Worm (Caenorhabditis elegans) whole organism, young adult: ENCODE measurements around the gene ent-1.

Source experiments
- F23B12.7 ChIP-seq: sonication (generic microtip); optimal IDR thresholded peaks from 2 replicates; lab custom pipeline; 2017; ENCODE audit warnings: missing genetic modification characterization, mild to moderate bottlenecking, missing compliant biosample characterization, antibody characterized with exemption, moderate library complexity; ENCODE audit not compliant: insufficient read depth
- F55B11.4 ChIP-seq: sonication (generic microtip); optimal IDR thresholded peaks from 2 replicates; lab custom pipeline; 2016; ENCODE audit warnings: missing compliant biosample characterization, missing genetic modification characterization, borderline replicate concordance; ENCODE audit not compliant: insufficient read depth
- K12H6.12 ChIP-seq: fragments of 200-800 bp; sonication (Bioruptor generic); optimal IDR thresholded peaks from 2 replicates; lab custom pipeline; 2018; ENCODE audit warnings: mild to moderate bottlenecking, missing genetic modification characterization, missing compliant biosample characterization
- Y53G8AR.9 ChIP-seq: fragments of 200-800 bp; sonication (Bioruptor generic); conservative IDR thresholded peaks from 2 replicates; pipeline ENCODE4 v1.3.6; 2022; ENCODE audit warnings: missing genetic modification reagents, missing genetic modification characterization, missing compliant biosample characterization
- Y67H2A.10 ChIP-seq: fragments of 200-800 bp; sonication (Bioruptor generic); conservative IDR thresholded peaks from 2 replicates; pipeline ENCODE4 v1.3.6; 2022; ENCODE audit warnings: missing genetic modification reagents, missing genetic modification characterization, missing compliant biosample characterization
- Y95B8A.8 ChIP-seq: fragments of 200-800 bp; sonication (Bioruptor generic); IDR thresholded peaks from 2 replicates; pipeline ENCODE4 v1.3.6; 2022; ENCODE audit warnings: missing genetic modification reagents, missing genetic modification characterization, missing compliant biosample characterization
- ZK185.1 ChIP-seq: sonication (generic microtip); optimal IDR thresholded peaks from 2 replicates; lab custom pipeline; 2016; ENCODE audit warnings: mild to moderate bottlenecking, missing genetic modification characterization, missing compliant biosample characterization; ENCODE audit not compliant: poor library complexity, severe bottlenecking
- ama-1 ChIP-seq, 3 experiments: fragments of 150-350 bp in 1 of 3; sonication (generic microtip) in 2 of 3; optimal IDR thresholded peaks; 2 replicates each; lab custom pipeline; 2014 to 2018; ENCODE audit warnings: missing biosample characterization in 2 of 3, missing genetic modification characterization in 2 of 3, missing genetic modification reagents in 2 of 3
- bed-2 ChIP-seq: fragments of 200-800 bp; sonication (Bioruptor generic); IDR thresholded peaks from 2 replicates; pipeline ENCODE4 v1.3.6; 2022; ENCODE audit warnings: missing genetic modification reagents, missing genetic modification characterization, missing compliant biosample characterization
- cebp-1 ChIP-seq, 2 experiments: fragments of 200-800 bp in 1 of 2; sonication (Bioruptor generic) in 1 of 2; sonication (generic microtip) in 1 of 2; IDR thresholded peaks in 1 of 2; optimal IDR thresholded peaks in 1 of 2; 2 replicates each; pipeline versions ENCODE4 v1.3.6 to Lab custom; 2017 to 2022; ENCODE audit warnings: missing compliant biosample characterization in 2 of 2, missing genetic modification characterization in 2 of 2, mild to moderate bottlenecking in 1 of 2, missing genetic modification reagents in 1 of 2, moderate library complexity in 1 of 2
- ceh-100 ChIP-seq: fragments of 200-800 bp; sonication (Bioruptor generic); IDR thresholded peaks from 2 replicates; pipeline ENCODE4 v1.3.6; 2022; ENCODE audit warnings: missing genetic modification reagents, missing genetic modification characterization, missing compliant biosample characterization
- ceh-40 ChIP-seq: fragments of 200-800 bp; sonication (Bioruptor generic); IDR thresholded peaks from 2 replicates; pipeline ENCODE4 v1.3.6; 2022; ENCODE audit warnings: missing genetic modification characterization, missing compliant biosample characterization
- ceh-58 ChIP-seq: fragments of 200-800 bp; sonication (Bioruptor generic); IDR thresholded peaks from 2 replicates; pipeline ENCODE4 v1.3.6; 2022; ENCODE audit warnings: missing genetic modification characterization, missing compliant biosample characterization
- egl-18 ChIP-seq: fragments of 200-800 bp; sonication (Bioruptor generic); IDR thresholded peaks from 2 replicates; pipeline ENCODE4 v1.3.6; 2022; ENCODE audit warnings: missing genetic modification reagents, missing genetic modification characterization, missing compliant biosample characterization
- madf-10 ChIP-seq: sonication (generic microtip); optimal IDR thresholded peaks from 2 replicates; lab custom pipeline; 2016; ENCODE audit warnings: mild to moderate bottlenecking, missing genetic modification characterization, missing compliant biosample characterization
- madf-6 ChIP-seq: fragments of 200-800 bp; sonication (Bioruptor generic); IDR thresholded peaks from 2 replicates; pipeline ENCODE4 v1.3.6; 2022; ENCODE audit warnings: missing genetic modification reagents, missing genetic modification characterization, missing compliant biosample characterization
- madf-8 ChIP-seq: fragments of 200-800 bp; sonication (Bioruptor generic); conservative IDR thresholded peaks from 2 replicates; pipeline ENCODE4 v1.3.6; 2022; ENCODE audit warnings: missing genetic modification reagents, missing genetic modification characterization, missing compliant biosample characterization
- mcd-1 ChIP-seq: fragments of 200-800 bp; sonication (Bioruptor generic); IDR thresholded peaks from 2 replicates; pipeline ENCODE4 v1.3.6; 2022; ENCODE audit warnings: missing genetic modification reagents, missing genetic modification characterization, missing compliant biosample characterization
- mel-28 ChIP-seq: sonication (generic microtip); optimal IDR thresholded peaks from 2 replicates; lab custom pipeline; 2016; ENCODE audit warnings: borderline replicate concordance, mild to moderate bottlenecking, missing genetic modification characterization, missing compliant biosample characterization
- mxl-1 ChIP-seq: sonication (generic microtip); optimal IDR thresholded peaks from 2 replicates; lab custom pipeline; 2016; ENCODE audit warnings: missing genetic modification characterization, missing compliant biosample characterization
- nfya-1 ChIP-seq: sonication (generic microtip); optimal IDR thresholded peaks from 2 replicates; lab custom pipeline; 2017; ENCODE audit warnings: antibody characterized with exemption, missing compliant biosample characterization, missing genetic modification characterization, borderline replicate concordance; ENCODE audit not compliant: insufficient read depth
- nhr-120 ChIP-seq: fragments of 200-800 bp; sonication (Bioruptor generic); IDR thresholded peaks from 2 replicates; pipeline ENCODE4 v1.3.6; 2022; ENCODE audit warnings: missing genetic modification characterization, missing compliant biosample characterization
- nhr-179 ChIP-seq: sonication (generic microtip); optimal IDR thresholded peaks from 2 replicates; lab custom pipeline; 2016; ENCODE audit warnings: mild to moderate bottlenecking, missing genetic modification characterization, missing compliant biosample characterization
- nhr-80 ChIP-seq: sonication (generic microtip); optimal IDR thresholded peaks from 2 replicates; lab custom pipeline; 2016; ENCODE audit warnings: missing genetic modification characterization, missing compliant biosample characterization
- pha-4 ChIP-seq: fragments of 150-350 bp; sonication (generic microtip); optimal IDR thresholded peaks from 2 replicates; lab custom pipeline; 2014; ENCODE audit warnings: missing biosample characterization, missing genetic modification reagents, missing genetic modification characterization
- rec-8 ChIP-seq, 2 experiments: sonication (generic microtip); optimal IDR thresholded peaks; 2 replicates each; lab custom pipeline; 2016; ENCODE audit warnings: mild to moderate bottlenecking in 2 of 2, missing genetic modification characterization in 2 of 2, missing genetic modification reagents in 2 of 2, missing genotype in 2 of 2, missing biosample characterization in 1 of 2, missing compliant biosample characterization in 1 of 2, moderate library complexity in 1 of 2
- repo-1 ChIP-seq: sonication (generic microtip); optimal IDR thresholded peaks from 2 replicates; lab custom pipeline; 2017; ENCODE audit warnings: mild to moderate bottlenecking, missing genetic modification characterization, missing compliant biosample characterization
- rpc-1 ChIP-seq, 2 experiments: fragments of 150-350 bp in 1 of 2; sonication (generic microtip) in 1 of 2; optimal IDR thresholded peaks; 2 replicates each; lab custom pipeline; 2014 to 2018; ENCODE audit warnings: missing biosample characterization in 1 of 2, missing genetic modification characterization in 1 of 2, missing genetic modification reagents in 1 of 2, missing genotype in 1 of 2
- sdz-38 ChIP-seq: sonication (generic microtip); optimal IDR thresholded peaks from 2 replicates; lab custom pipeline; 2016; ENCODE audit warnings: missing genotype, missing genetic modification characterization, missing compliant biosample characterization
- snpc-4 ChIP-seq, 5 experiments: fragments of 150-350 bp in 1 of 5; sonication (generic microtip) in 4 of 5; optimal IDR thresholded peaks; 2 replicates each; lab custom pipeline; 2014 to 2018; ENCODE audit warnings: missing genetic modification characterization in 5 of 5, missing biosample characterization in 3 of 5, antibody characterized with exemption in 2 of 5, mild to moderate bottlenecking in 2 of 5, missing compliant biosample characterization in 2 of 5, missing genotype in 2 of 5, moderate library complexity in 2 of 5, missing genetic modification reagents in 1 of 5
- somi-1 ChIP-seq: fragments of 200-800 bp; sonication (Bioruptor generic); optimal IDR thresholded peaks from 2 replicates; lab custom pipeline; 2018; ENCODE audit warnings: mild to moderate bottlenecking, missing genetic modification characterization, missing compliant biosample characterization
- ztf-26 ChIP-seq: sonication (generic microtip); optimal IDR thresholded peaks from 2 replicates; lab custom pipeline; 2017; ENCODE audit warnings: missing genetic modification characterization, missing compliant biosample characterization
- ztf-3 ChIP-seq: fragments of 200-800 bp; sonication (Bioruptor generic); optimal IDR thresholded peaks from 2 replicates; lab custom pipeline; 2018; ENCODE audit warnings: mild to moderate bottlenecking, missing genetic modification characterization, missing compliant biosample characterization
- ztf-6 ChIP-seq: fragments of 200-800 bp; sonication (Bioruptor generic); IDR thresholded peaks from 2 replicates; pipeline ENCODE4 v1.3.6; 2022; ENCODE audit warnings: missing genetic modification reagents, missing genetic modification characterization, missing compliant biosample characterization

The ent-1 gene

DNA sequence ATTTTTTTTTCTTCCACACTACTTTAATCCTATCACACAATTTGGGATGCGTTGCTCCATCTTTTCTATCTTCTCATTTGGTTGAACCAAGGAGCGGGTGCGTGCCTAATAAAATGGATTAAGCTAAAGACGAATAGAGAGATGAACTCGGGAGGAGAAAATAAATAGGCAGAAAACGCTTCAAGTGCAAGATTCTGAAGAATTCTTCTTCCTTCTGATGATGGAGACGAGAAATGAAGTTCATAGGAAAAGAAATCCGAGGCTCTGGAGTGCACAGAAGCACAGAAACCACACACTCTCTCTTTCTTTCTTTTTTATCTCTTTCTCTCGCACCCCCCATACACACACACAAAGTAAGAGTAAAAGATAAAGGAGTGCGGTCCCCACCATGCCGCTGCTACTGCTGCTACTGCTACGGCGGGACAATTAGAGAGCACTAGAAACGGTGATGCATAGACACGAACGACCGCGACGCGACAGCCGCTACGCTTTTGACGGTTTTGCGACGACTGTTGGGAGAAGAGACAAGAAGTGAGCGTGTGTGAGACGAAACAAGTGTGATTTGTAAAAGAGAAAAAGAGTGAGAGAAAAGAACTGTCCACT is 36.9 kb upstream of the ent-1 start (continued):
- TF ChIP-seq Y53G8AR.9 (GFP tag; lab: Robert Waterston, UW) (no peak), rec-8 (tag; optimal IDR thresholded peaks at IDR 0.05; lab: Kevin White, UChicago) (no peak), ztf-3 (GFP tag; lab: Kevin White, UChicago) (no peak), Y67H2A.10 (0 out of 2 replicates have a peak, but pooled peaks have one; percentile 27), rpc-1 (optimal IDR thresholded peaks at IDR 0.05; lab: Kevin White, UChicago) (no peak), rpc-1 (tag; optimal IDR thresholded peaks at IDR 0.05; lab: Kevin White, UChicago) (no peak), nfya-1 (tag; lab: Kevin White, UChicago) (no peak), F23B12.7 (tag; lab: Kevin White, UChicago) (no peak), K12H6.12 (tag; lab: Kevin White, UChicago) (peak; percentile 66), mcd-1 (GFP tag; lab: Robert Waterston, UW) (peak; percentile 66), pha-4 (no peak), ztf-6 (GFP tag; lab: Robert Waterston, UW) (no peak), madf-8 (GFP tag; lab: Robert Waterston, UW) (no peak), ZK185.1 (peak; percentile 53), madf-6 (no peak), mel-28 (tag; lab: Kevin White, UChicago) (no peak), ceh-40 (GFP tag; lab: Robert Waterston, UW) (no peak), Y95B8A.8 (GFP tag; lab: Robert Waterston, UW) (no peak), madf-10 (tag; lab: Kevin White, UChicago) (peak; percentile 94), sdz-38 (tag; lab: Kevin White, UChicago) (no peak), bed-2 (GFP tag; lab: Robert Waterston, UW) (no peak), ceh-100 (GFP tag; lab: Robert Waterston, UW) (no peak), somi-1 (GFP tag; lab: Kevin White, UChicago) (no peak), ztf-26 (tag; lab: Kevin White, UChicago) (peak; percentile 55), ceh-58 (no peak), ama-1 (optimal IDR thresholded peaks at IDR 0.05; lab: Kevin White, UChicago) (no peak), ama-1 (GFP tag; optimal IDR thresholded peaks at IDR 0.05; lab: Kevin White, UChicago) (no peak), nhr-120 (GFP tag; lab: Robert Waterston, UW) (no peak), repo-1 (peak; percentile 28), nhr-80 (tag; lab: Kevin White, UChicago) (peak; percentile 98), egl-18 (GFP tag; lab: Robert Waterston, UW) (no peak)
- TF ChIP-seq, all 124 proteins: peak for 36

DNA sequence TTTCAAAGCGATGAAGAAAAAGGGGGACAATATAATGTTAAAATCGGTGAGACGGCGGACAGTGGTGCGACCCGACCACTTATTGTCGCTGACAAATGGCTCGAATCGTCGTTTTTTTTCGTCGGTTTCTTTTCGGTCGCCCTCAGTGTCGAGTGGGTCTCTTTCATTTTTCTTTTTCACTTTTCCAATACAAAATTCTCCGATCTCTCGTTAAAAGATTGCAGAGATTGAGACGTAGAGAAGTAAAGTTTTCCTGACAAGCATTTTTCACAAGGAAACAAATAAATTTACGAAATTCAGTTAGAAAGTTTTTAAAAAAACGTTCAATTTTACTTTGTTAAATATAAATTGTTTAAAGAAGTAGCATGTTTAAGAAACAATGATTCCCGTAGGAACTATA is 36.3 kb upstream of the ent-1 start:
- TF ChIP-seq nhr-179 (no peak), snpc-4 (GFP tag; optimal IDR thresholded peaks at IDR 0.05; lab: Kevin White, UChicago) (no peak), snpc-4 (tag; optimal IDR thresholded peaks at IDR 0.05; lab: Kevin White, UChicago) (peak in 1 of 4 experiments; percentile 25), F55B11.4 (tag; lab: Kevin White, UChicago) (no peak), mxl-1 (tag; lab: Kevin White, UChicago) (no peak), cebp-1 (GFP tag; IDR thresholded peaks at IDR 0.05; lab: Robert Waterston, UW) (no peak), cebp-1 (tag; optimal IDR thresholded peaks at IDR 0.05; lab: Kevin White, UChicago) (peak; percentile 22), nhr-80 (tag; lab: Kevin White, UChicago) (peak; percentile 12)
